Worm (Caenorhabditis elegans): ENCODE data around the gene C45G9.5.
A peak's percentile ranks its signal among the peaks of the same experiment; 100 is the strongest.

The C45G9.5 gene

DNA sequence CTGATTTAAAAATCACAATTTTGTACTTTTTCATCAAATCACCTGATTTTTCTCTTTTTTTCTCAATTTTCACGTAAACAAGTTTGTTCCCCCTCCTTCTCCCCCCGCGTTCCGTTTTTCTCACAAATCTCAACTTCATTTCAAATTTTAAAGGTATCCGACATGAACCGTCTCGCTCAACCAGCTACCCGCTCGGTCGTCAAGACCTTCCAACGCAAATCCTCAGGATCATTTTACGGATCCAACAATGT is 33.6 kb downstream of the C45G9.5 start, which contains the start of gene cox-6A:
cox-6A (plus strand) TSS at position 152 of the 251 bp plus-strand sequence.
- TF ChIP-seq nhr-12 (tag; optimal IDR thresholded peaks at IDR 0.05) (no peak), sem-4 (tag; optimal IDR thresholded peaks at IDR 0.05) (no peak), nhr-6 (tag; optimal IDR thresholded peaks at IDR 0.05) (no peak), ceh-82 (tag; optimal IDR thresholded peaks at IDR 0.05) (no peak)

ce11 chrIII:5083304-5083703 is 35.4 kb downstream of the C45G9.5 start:
- TF ChIP-seq snpc-4 (tag; optimal IDR thresholded peaks at IDR 0.05) (no peak), nhr-10 (tag; optimal IDR thresholded peaks at IDR 0.05) (no peak), nhr-21 (tag; optimal IDR thresholded peaks at IDR 0.05) (peak; percentile 22), sem-4 (tag; optimal IDR thresholded peaks at IDR 0.05) (no peak), sma-9 (GFP tag; optimal IDR thresholded peaks at IDR 0.05) (no peak), sma-9 (tag; optimal IDR thresholded peaks at IDR 0.05) (no peak), lsy-2 (tag; optimal IDR thresholded peaks at IDR 0.05) (no peak), nhr-129 (tag; optimal IDR thresholded peaks at IDR 0.05) (no peak), sma-3 (GFP tag; optimal IDR thresholded peaks at IDR 0.05) (peak; percentile 24), F13H6.1 (tag; optimal IDR thresholded peaks at IDR 0.05) (no peak), ztf-4 (tag; optimal IDR thresholded peaks at IDR 0.05) (peak; percentile 31), lin-39 (tag; optimal IDR thresholded peaks at IDR 0.05) (no peak)

- TF ChIP-seq unc-55 (GFP tag; optimal IDR thresholded peaks at IDR 0.05) (peak; percentile 23), Y55F3AM.14 (GFP tag; optimal IDR thresholded peaks at IDR 0.05) (no peak)
Observed at ce11 chrIII:5085529-5085928, 37.6 kb downstream of the C45G9.5 start, which contains the start of gene cah-1. cah-1 (minus strand) TSS chrIII:5085629.

ce11 chrIII:5089489-5089888 is 41.6 kb downstream of the C45G9.5 start:
- TF ChIP-seq aly-2 (tag; optimal IDR thresholded peaks at IDR 0.05) = no peak
- no peak for TF ChIP-seq nhr-11 (tag; optimal IDR thresholded peaks at IDR 0.05)
- peak; percentile 37 for TF ChIP-seq nhr-25 (tag; optimal IDR thresholded peaks at IDR 0.05)
- TF ChIP-seq sem-4 (tag; optimal IDR thresholded peaks at IDR 0.05) = no peak
- peak; percentile 77 for TF ChIP-seq sma-9 (GFP tag; optimal IDR thresholded peaks at IDR 0.05)
- TF ChIP-seq sma-9 (tag; optimal IDR thresholded peaks at IDR 0.05) = no peak
- TF ChIP-seq nhr-237 (tag; optimal IDR thresholded peaks at IDR 0.05) = no peak
- no peak for TF ChIP-seq unc-62 (GFP tag; optimal IDR thresholded peaks at IDR 0.05)
- no peak for TF ChIP-seq ceh-82 (tag; optimal IDR thresholded peaks at IDR 0.05)
- peak; percentile 2 for TF ChIP-seq fos-1 (tag; optimal IDR thresholded peaks at IDR 0.05)
- TF ChIP-seq nhr-21 (tag; optimal IDR thresholded peaks at IDR 0.05) = peak; percentile 68
- TF ChIP-seq nhr-6 (tag; optimal IDR thresholded peaks at IDR 0.05) = no peak

DNA sequence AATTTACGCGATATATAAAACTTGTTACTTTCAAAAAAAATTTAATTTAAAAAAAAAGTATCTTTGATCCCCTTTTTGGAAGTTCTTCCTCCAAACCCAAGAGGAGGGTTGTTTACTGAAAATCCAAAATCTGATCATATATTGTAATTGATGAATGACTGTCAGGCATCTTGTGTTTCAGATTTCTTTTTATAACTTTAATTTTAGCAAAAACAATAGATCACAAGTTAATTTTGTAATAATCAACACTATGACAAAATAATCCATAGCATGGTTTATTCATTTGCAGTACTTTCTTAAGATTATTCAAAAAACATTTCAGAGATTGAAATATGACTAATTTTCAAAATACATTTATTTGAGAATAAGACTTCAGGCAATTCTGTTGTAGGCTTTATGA is 44.4 kb downstream of the C45G9.5 start:
- TF ChIP-seq sma-9 (GFP tag; optimal IDR thresholded peaks at IDR 0.05) (no peak), sma-9 (tag; optimal IDR thresholded peaks at IDR 0.05) (no peak), ceh-82 (tag; optimal IDR thresholded peaks at IDR 0.05) (no peak), unc-39 (tag; optimal IDR thresholded peaks at IDR 0.05) (no peak), blmp-1 (tag; optimal IDR thresholded peaks at IDR 0.05; ENCODE audit: insufficient read depth) (no peak), gmeb-1 (tag; optimal IDR thresholded peaks at IDR 0.05) (no peak), unc-55 (GFP tag; optimal IDR thresholded peaks at IDR 0.05) (no peak), sem-4 (tag; optimal IDR thresholded peaks at IDR 0.05) (no peak), lin-11 (tag; optimal IDR thresholded peaks at IDR 0.05) (no peak), nhr-237 (tag; optimal IDR thresholded peaks at IDR 0.05) (no peak), Y55F3AM.14 (GFP tag; optimal IDR thresholded peaks at IDR 0.05) (no peak), C34F6.9 (tag; optimal IDR thresholded peaks at IDR 0.05) (no peak), elt-3 (tag; optimal IDR thresholded peaks at IDR 0.05) (no peak), unc-62 (GFP tag; optimal IDR thresholded peaks at IDR 0.05) (no peak), mab-5 (tag; optimal IDR thresholded peaks at IDR 0.05) (no peak), nhr-6 (tag; optimal IDR thresholded peaks at IDR 0.05) (no peak), ama-1 (optimal IDR thresholded peaks at IDR 0.05) (no peak), snpc-4 (tag; optimal IDR thresholded peaks at IDR 0.05) (no peak), peb-1 (tag; optimal IDR thresholded peaks at IDR 0.05) (no peak), nhr-129 (tag; optimal IDR thresholded peaks at IDR 0.05) (no peak)

- TF ChIP-seq dmd-4 (tag; optimal IDR thresholded peaks at IDR 0.05) (no peak), gmeb-1 (tag; optimal IDR thresholded peaks at IDR 0.05) (no peak), lin-11 (tag; optimal IDR thresholded peaks at IDR 0.05) (no peak), sem-4 (tag; optimal IDR thresholded peaks at IDR 0.05) (no peak), zag-1 (tag; optimal IDR thresholded peaks at IDR 0.05) (no peak), ztf-1 (GFP tag; conservative IDR thresholded peaks at IDR 0.05) (no peak), elt-1 (tag; optimal IDR thresholded peaks at IDR 0.05) (no peak), ZK546.5 (tag; optimal IDR thresholded peaks at IDR 0.05) (no peak), mab-5 (tag; optimal IDR thresholded peaks at IDR 0.05) (no peak), egl-27 (tag; optimal IDR thresholded peaks at IDR 0.05) (no peak), nhr-21 (tag; optimal IDR thresholded peaks at IDR 0.05) (no peak), lin-13 (GFP tag; optimal IDR thresholded peaks at IDR 0.05) (no peak), unc-55 (GFP tag; optimal IDR thresholded peaks at IDR 0.05) (no peak), nhr-77 (tag; optimal IDR thresholded peaks at IDR 0.05) (no peak), lsy-2 (tag; optimal IDR thresholded peaks at IDR 0.05) (no peak), sma-9 (GFP tag; optimal IDR thresholded peaks at IDR 0.05) (no peak), sma-9 (tag; optimal IDR thresholded peaks at IDR 0.05) (no peak), ceh-16 (tag; optimal IDR thresholded peaks at IDR 0.05) (no peak), nhr-11 (tag; optimal IDR thresholded peaks at IDR 0.05) (no peak), blmp-1 (tag; optimal IDR thresholded peaks at IDR 0.05; ENCODE audit: insufficient read depth) (no peak), ama-1 (optimal IDR thresholded peaks at IDR 0.05) (no peak)
Observed at ce11 chrIII:5094506-5094905, 46.6 kb downstream of the C45G9.5 start, which contains the start of gene F54D8.10. F54D8.10 (plus strand) TSS chrIII:5094806.

All from whole organism, L2 larva.